Worm (Caenorhabditis elegans) whole organism, L2 larva: ENCODE results near the gene chk-1.

Experiments used
- C34F6.9 ChIP-seq: fragments of 150-350 bp; optimal IDR thresholded peaks from 2 replicates; lab custom pipeline; 2014; ENCODE audit warnings: missing biosample characterization, missing genetic modification characterization
- F13H6.1 ChIP-seq: sonication (generic microtip); optimal IDR thresholded peaks from 2 replicates; lab custom pipeline; 2016; ENCODE audit warnings: missing genetic modification characterization, missing compliant biosample characterization
- R02D3.7 ChIP-seq: fragments of 150-350 bp; optimal IDR thresholded peaks from 2 replicates; lab custom pipeline; 2014; ENCODE audit warnings: missing biosample characterization, missing genetic modification characterization
- ZK546.5 ChIP-seq: sonication (generic microtip); optimal IDR thresholded peaks from 2 replicates; lab custom pipeline; 2017; ENCODE audit warnings: missing biosample characterization, missing genetic modification characterization
- alr-1 ChIP-seq: fragments of 150-350 bp; optimal IDR thresholded peaks from 2 replicates; lab custom pipeline; 2014; ENCODE audit warnings: missing biosample characterization, missing genetic modification characterization
- blmp-1 ChIP-seq: sonication (generic microtip); optimal IDR thresholded peaks from 2 replicates; lab custom pipeline; 2017; ENCODE audit warnings: missing genetic modification characterization, mild to moderate bottlenecking, missing compliant biosample characterization, antibody characterized with exemption, moderate library complexity; ENCODE audit not compliant: insufficient read depth
- ceh-16 ChIP-seq: fragments of 150-350 bp; optimal IDR thresholded peaks from 2 replicates; lab custom pipeline; 2014; ENCODE audit warnings: missing biosample characterization, missing genetic modification characterization
- crh-2 ChIP-seq: sonication (generic microtip); optimal IDR thresholded peaks from 2 replicates; lab custom pipeline; 2017; ENCODE audit warnings: missing biosample characterization, missing genetic modification characterization
- dmd-4 ChIP-seq: sonication (generic microtip); optimal IDR thresholded peaks from 2 replicates; lab custom pipeline; 2017; ENCODE audit warnings: missing biosample characterization, missing genetic modification characterization
- egl-27 ChIP-seq: sonication (generic microtip); optimal IDR thresholded peaks from 3 replicates; lab custom pipeline; 2017; ENCODE audit warnings: missing biosample characterization, missing genetic modification reagents, missing genetic modification characterization
- elt-3 ChIP-seq: sonication (generic microtip); optimal IDR thresholded peaks from 2 replicates; lab custom pipeline; 2017; ENCODE audit warnings: missing biosample characterization, missing genetic modification characterization
- gmeb-1 ChIP-seq: fragments of 150-350 bp; optimal IDR thresholded peaks from 2 replicates; lab custom pipeline; 2014; ENCODE audit warnings: missing biosample characterization, missing genetic modification characterization
- lin-11 ChIP-seq: fragments of 150-350 bp; sonication (generic microtip); optimal IDR thresholded peaks from 2 replicates; lab custom pipeline; 2014; ENCODE audit warnings: missing biosample characterization, missing genetic modification characterization, inconsistent platforms, mixed read lengths
- lin-13 ChIP-seq: fragments of 150-350 bp; optimal IDR thresholded peaks from 2 replicates; lab custom pipeline; 2014; ENCODE audit warnings: missing biosample characterization, missing genetic modification reagents, missing genetic modification characterization
- lsy-2 ChIP-seq, 2 experiments: fragments of 150-350 bp in 1 of 2; sonication (generic microtip) in 1 of 2; optimal IDR thresholded peaks; 2 replicates each; lab custom pipeline; 2014 to 2017; ENCODE audit warnings: missing biosample characterization in 2 of 2, missing genetic modification characterization in 2 of 2
- mab-5 ChIP-seq: fragments of 150-350 bp; optimal IDR thresholded peaks from 2 replicates; lab custom pipeline; 2014; ENCODE audit warnings: missing biosample characterization, missing genetic modification characterization
- nhr-10 ChIP-seq: sonication (generic microtip); optimal IDR thresholded peaks from 2 replicates; lab custom pipeline; 2017; ENCODE audit warnings: missing biosample characterization, missing genetic modification characterization
- nhr-11 ChIP-seq: fragments of 150-350 bp; optimal IDR thresholded peaks from 2 replicates; lab custom pipeline; 2014; ENCODE audit warnings: missing biosample characterization, missing genetic modification characterization
- nhr-12 ChIP-seq: fragments of 150-350 bp; optimal IDR thresholded peaks from 2 replicates; lab custom pipeline; 2014; ENCODE audit warnings: missing biosample characterization, missing genetic modification characterization
- nhr-129 ChIP-seq: fragments of 150-350 bp; optimal IDR thresholded peaks from 2 replicates; lab custom pipeline; 2014; ENCODE audit warnings: missing biosample characterization, missing genetic modification characterization
- nhr-21 ChIP-seq: fragments of 150-350 bp; optimal IDR thresholded peaks from 2 replicates; lab custom pipeline; 2014; ENCODE audit warnings: missing biosample characterization, missing genetic modification characterization
- nhr-237 ChIP-seq: fragments of 150-350 bp; optimal IDR thresholded peaks from 2 replicates; lab custom pipeline; 2014; ENCODE audit warnings: missing biosample characterization, missing genetic modification characterization
- nhr-25 ChIP-seq: fragments of 150-350 bp; sonication (generic microtip); optimal IDR thresholded peaks from 3 replicates; lab custom pipeline; 2014; ENCODE audit warnings: missing biosample characterization, missing genetic modification characterization
- nhr-6 ChIP-seq: fragments of 150-350 bp; optimal IDR thresholded peaks from 2 replicates; lab custom pipeline; 2014; ENCODE audit warnings: missing biosample characterization, missing genetic modification characterization
- peb-1 ChIP-seq: fragments of 150-350 bp; optimal IDR thresholded peaks from 2 replicates; lab custom pipeline; 2014; ENCODE audit warnings: missing biosample characterization, missing genetic modification characterization
- sem-4 ChIP-seq: fragments of 150-350 bp; optimal IDR thresholded peaks from 2 replicates; lab custom pipeline; 2014; ENCODE audit warnings: missing biosample characterization, missing genetic modification reagents, missing genetic modification characterization
- skn-1 ChIP-seq: sonication (generic microtip); optimal IDR thresholded peaks from 2 replicates; lab custom pipeline; 2017; ENCODE audit warnings: missing biosample characterization, missing genetic modification characterization
- sma-3 ChIP-seq: sonication (generic microtip); optimal IDR thresholded peaks from 2 replicates; lab custom pipeline; 2016; ENCODE audit warnings: missing genetic modification reagents, missing genetic modification characterization, missing compliant biosample characterization
- unc-55 ChIP-seq: fragments of 150-350 bp; sonication (generic microtip); optimal IDR thresholded peaks from 3 replicates; lab custom pipeline; 2014; ENCODE audit warnings: missing biosample characterization, missing genetic modification reagents, missing genetic modification characterization
- zag-1 ChIP-seq: fragments of 150-350 bp; optimal IDR thresholded peaks from 2 replicates; lab custom pipeline; 2014; ENCODE audit warnings: missing biosample characterization, missing genetic modification characterization
- ztf-1 ChIP-seq: fragments of 200-800 bp; sonication (Bioruptor generic); conservative IDR thresholded peaks from 2 replicates; pipeline ENCODE4 v1.3.6; 2022; ENCODE audit warnings: missing genetic modification characterization, missing compliant biosample characterization
- ztf-11 ChIP-seq: sonication (generic microtip); optimal IDR thresholded peaks from 2 replicates; lab custom pipeline; 2017; ENCODE audit warnings: missing biosample characterization, missing genetic modification characterization
- ztf-4 ChIP-seq: fragments of 150-350 bp; optimal IDR thresholded peaks from 2 replicates; lab custom pipeline; 2014; ENCODE audit warnings: missing biosample characterization, missing genetic modification characterization

chk-1 gene

ce11 chrV:3761829-3762228 lies 2.6 kb upstream of the chk-1 start:
- TF ChIP-seq nhr-11, result no peak
- TF ChIP-seq ztf-4 (tag; lab: Kevin White, UChicago), result no peak
- no peak for TF ChIP-seq C34F6.9 (tag; lab: Kevin White, UChicago)
- no peak for TF ChIP-seq nhr-12
- TF ChIP-seq gmeb-1 (tag; lab: Kevin White, UChicago), result no peak
- TF ChIP-seq blmp-1 (tag; lab: Kevin White, UChicago), result no peak
- TF ChIP-seq sma-3 (GFP tag; lab: Kevin White, UChicago), result no peak
- TF ChIP-seq ceh-16 (tag; lab: Kevin White, UChicago), result no peak
- no peak for TF ChIP-seq nhr-21
- TF ChIP-seq lin-13 (GFP tag; lab: Kevin White, UChicago), result no peak
- no peak for TF ChIP-seq nhr-237
- no peak for TF ChIP-seq dmd-4
- no peak for TF ChIP-seq ztf-1 (GFP tag; lab: Robert Waterston, UW)
- TF ChIP-seq R02D3.7 (tag; lab: Kevin White, UChicago), result no peak
- TF ChIP-seq ZK546.5 (tag; lab: Kevin White, UChicago), result no peak
- TF ChIP-seq nhr-10, result no peak

ce11 chrV:3760839-3761238 lies 1.6 kb upstream of the chk-1 start, which contains the start of gene oac-55:
oac-55 (plus strand) TSS chrV:3761139.
- TF ChIP-seq ztf-1 (GFP tag; lab: Robert Waterston, UW) (no peak), F13H6.1 (tag; lab: Kevin White, UChicago) (no peak), skn-1 (tag; lab: Kevin White, UChicago) (no peak), blmp-1 (tag; lab: Kevin White, UChicago) (no peak), mab-5 (no peak)

- peak in 1 of 2 experiments; percentile 43 for TF ChIP-seq lsy-2 (tag; optimal IDR thresholded peaks at IDR 0.05; lab: Kevin White, UChicago)
- peak; percentile 41 for TF ChIP-seq gmeb-1 (tag; lab: Kevin White, UChicago)
- TF ChIP-seq unc-55, result peak; percentile 28
- TF ChIP-seq R02D3.7 (tag; lab: Kevin White, UChicago), result no peak
- peak; percentile 18 for TF ChIP-seq nhr-21
- TF ChIP-seq C34F6.9 (tag; lab: Kevin White, UChicago), result peak; percentile 46
- TF ChIP-seq crh-2 (tag; lab: Kevin White, UChicago), result peak; percentile 44
- no peak for TF ChIP-seq elt-3
- TF ChIP-seq nhr-12, result no peak
- peak; percentile 44 for TF ChIP-seq F13H6.1 (tag; lab: Kevin White, UChicago)
- TF ChIP-seq nhr-25 (tag; lab: Kevin White, UChicago), result peak; percentile 38
Observed at ce11 chrV:3756887-3757286, 2.4 kb downstream of the chk-1 start, which contains the start of gene gid-7. gid-7 (minus strand) TSS chrV:3757074.

ce11 chrV:3750328-3750727 lies 8.9 kb downstream of the chk-1 start:
- TF ChIP-seq egl-27, result no peak
- no peak for TF ChIP-seq ceh-16 (tag; lab: Kevin White, UChicago)
- TF ChIP-seq zag-1 (tag; lab: Kevin White, UChicago), result no peak
- no peak for TF ChIP-seq blmp-1 (tag; lab: Kevin White, UChicago)
- no peak for TF ChIP-seq crh-2 (tag; lab: Kevin White, UChicago)
- TF ChIP-seq elt-3, result no peak
- TF ChIP-seq sma-3 (GFP tag; lab: Kevin White, UChicago), result no peak
- no peak for TF ChIP-seq ZK546.5 (tag; lab: Kevin White, UChicago)
- no peak for TF ChIP-seq gmeb-1 (tag; lab: Kevin White, UChicago)
- TF ChIP-seq dmd-4, result no peak
- TF ChIP-seq C34F6.9 (tag; lab: Kevin White, UChicago), result no peak
- no peak for TF ChIP-seq peb-1 (tag; lab: Kevin White, UChicago)
- no peak for TF ChIP-seq nhr-6
- no peak for TF ChIP-seq alr-1 (tag; lab: Kevin White, UChicago)

- peak; percentile 24 for TF ChIP-seq nhr-25 (tag; lab: Kevin White, UChicago)
- peak; percentile 15 for TF ChIP-seq nhr-21
- no peak for TF ChIP-seq ztf-11 (tag; lab: Kevin White, UChicago)
- no peak for TF ChIP-seq mab-5
- TF ChIP-seq nhr-129 (tag; lab: Kevin White, UChicago), result peak; percentile 12
- TF ChIP-seq nhr-12, result no peak
- TF ChIP-seq gmeb-1 (tag; lab: Kevin White, UChicago), result peak; percentile 96
- TF ChIP-seq lsy-2 (tag; optimal IDR thresholded peaks at IDR 0.05; lab: Kevin White, UChicago), result peak; percentile 9 to 58
- peak; percentile 76 for TF ChIP-seq unc-55
- TF ChIP-seq R02D3.7 (tag; lab: Kevin White, UChicago), result peak; percentile 92
- TF ChIP-seq sem-4 (tag; lab: Kevin White, UChicago), result no peak
- no peak for TF ChIP-seq lin-11 (tag; lab: Kevin White, UChicago)
- no peak for TF ChIP-seq sma-3 (GFP tag; lab: Kevin White, UChicago)
- TF ChIP-seq lin-13 (GFP tag; lab: Kevin White, UChicago), result peak; percentile 21
- TF ChIP-seq egl-27, result no peak
- TF ChIP-seq C34F6.9 (tag; lab: Kevin White, UChicago), result peak; percentile 52
- TF ChIP-seq crh-2 (tag; lab: Kevin White, UChicago), result peak; percentile 51
- no peak for TF ChIP-seq zag-1 (tag; lab: Kevin White, UChicago)
Observed at ce11 chrV:3743172-3743626, 16.1 kb downstream of the chk-1 start, which contains the start of gene mtm-9. mtm-9 (plus strand) TSS chrV:3743576.
